Worm (Caenorhabditis elegans) whole organism, L1 larva: ENCODE results near the gene C08B11.9.

Source experiments
- C04F5.9 ChIP-seq: sonication (generic microtip); optimal IDR thresholded peaks from 2 replicates; lab custom pipeline; 2016; ENCODE audit warnings: missing genetic modification characterization, missing compliant biosample characterization
- C16A3.4 ChIP-seq: fragments of 150-350 bp; optimal IDR thresholded peaks from 2 replicates; lab custom pipeline; 2014; ENCODE audit warnings: missing biosample characterization, missing genetic modification characterization
- C34B4.2 ChIP-seq: sonication (generic microtip); optimal IDR thresholded peaks from 2 replicates; lab custom pipeline; 2017; ENCODE audit warnings: mild to moderate bottlenecking, missing genetic modification characterization, missing compliant biosample characterization
- F16B12.6 ChIP-seq: fragments of 150-350 bp; optimal IDR thresholded peaks from 2 replicates; lab custom pipeline; 2014; ENCODE audit warnings: missing biosample characterization, missing genetic modification characterization
- Y116A8C.19 ChIP-seq: sonication (generic microtip); optimal IDR thresholded peaks from 2 replicates; lab custom pipeline; 2016; ENCODE audit warnings: missing compliant biosample characterization, missing genetic modification characterization, borderline replicate concordance
- alr-1 ChIP-seq: fragments of 200-800 bp; sonication (Bioruptor generic); optimal IDR thresholded peaks from 2 replicates; lab custom pipeline; 2018; ENCODE audit warnings: borderline replicate concordance, mild to moderate bottlenecking, missing genetic modification characterization, missing compliant biosample characterization
- ama-1 ChIP-seq: fragments of 150-350 bp; optimal IDR thresholded peaks from 2 replicates; lab custom pipeline; 2014
- ceh-88 ChIP-seq: fragments of 200-800 bp; sonication (Bioruptor generic); IDR thresholded peaks from 2 replicates; pipeline ENCODE4 v1.3.6; 2022; ENCODE audit warnings: missing genetic modification characterization, missing compliant biosample characterization
- efl-1 ChIP-seq, 4 experiments: fragments of 150-350 bp; optimal IDR thresholded peaks in 3 of 4; peaks in 1 of 4; 1 replicate in 1 of 4; 2 replicates in 3 of 4; lab custom pipeline; 2014; ENCODE audit warnings: missing biosample characterization in 2 of 4, missing genetic modification characterization in 2 of 4, missing genetic modification reagents in 2 of 4
- elt-2 ChIP-seq: sonication (generic microtip); optimal IDR thresholded peaks from 2 replicates; lab custom pipeline; 2016; ENCODE audit warnings: missing genetic modification characterization, mild to moderate bottlenecking, inconsistent platforms, missing compliant biosample characterization, missing genetic modification reagents
- ets-5 ChIP-seq: fragments of 200-800 bp; sonication (Bioruptor generic); IDR thresholded peaks from 2 replicates; pipeline ENCODE4 v1.3.6; 2022; ENCODE audit warnings: missing genetic modification characterization, missing compliant biosample characterization
- fkh-4 ChIP-seq: sonication (generic microtip); optimal IDR thresholded peaks from 2 replicates; lab custom pipeline; 2016; ENCODE audit warnings: missing compliant biosample characterization, missing genetic modification characterization, borderline replicate concordance
- fkh-8 ChIP-seq: sonication (generic microtip); optimal IDR thresholded peaks from 2 replicates; lab custom pipeline; 2016; ENCODE audit warnings: mild to moderate bottlenecking, missing genetic modification characterization, missing compliant biosample characterization
- fos-1 ChIP-seq: fragments of 150-350 bp; optimal IDR thresholded peaks from 2 replicates; lab custom pipeline; 2014; ENCODE audit warnings: missing biosample characterization, missing genetic modification characterization
- grh-1 ChIP-seq: fragments of 200-800 bp; sonication (Bioruptor generic); IDR thresholded peaks from 2 replicates; pipeline ENCODE4 v1.3.6; 2022; ENCODE audit warnings: missing genetic modification reagents, missing genetic modification characterization, missing compliant biosample characterization
- hlh-17 ChIP-seq: fragments of 200-800 bp; sonication (Bioruptor generic); optimal IDR thresholded peaks from 2 replicates; lab custom pipeline; 2018; ENCODE audit warnings: missing genetic modification characterization, mild to moderate bottlenecking, missing compliant biosample characterization, moderate library complexity, borderline replicate concordance
- isw-1 ChIP-seq: fragments of 200-800 bp; sonication (Bioruptor generic); IDR thresholded peaks from 2 replicates; pipeline ENCODE4 v1.3.6; 2022; ENCODE audit warnings: missing genetic modification characterization, missing compliant biosample characterization
- jun-1 ChIP-seq: fragments of 150-350 bp; optimal IDR thresholded peaks from 2 replicates; lab custom pipeline; 2014; ENCODE audit warnings: missing biosample characterization, missing genetic modification reagents, missing genetic modification characterization
- lin-13 ChIP-seq: fragments of 150-350 bp; optimal IDR thresholded peaks from 2 replicates; lab custom pipeline; 2014; ENCODE audit warnings: missing biosample characterization, missing genetic modification reagents, missing genetic modification characterization
- lin-15B ChIP-seq: fragments of 150-350 bp; sonication (generic microtip); optimal IDR thresholded peaks from 3 replicates; lab custom pipeline; 2014; ENCODE audit warnings: missing biosample characterization, missing genetic modification characterization
- lin-35 ChIP-seq, 2 experiments: fragments of 150-350 bp; optimal IDR thresholded peaks; 2 replicates each; lab custom pipeline; 2014; ENCODE audit warnings: missing biosample characterization in 2 of 2, missing genetic modification characterization in 2 of 2, missing genetic modification reagents in 2 of 2
- lin-39 ChIP-seq: fragments of 150-350 bp; optimal IDR thresholded peaks from 2 replicates; lab custom pipeline; 2014; ENCODE audit warnings: missing biosample characterization, missing genetic modification reagents, missing genetic modification characterization
- mab-9 ChIP-seq: fragments of 200-800 bp; sonication (Bioruptor generic); IDR thresholded peaks from 2 replicates; pipeline ENCODE4 v1.3.6; 2022; ENCODE audit warnings: missing genetic modification reagents, missing genetic modification characterization, missing compliant biosample characterization
- mdl-1 ChIP-seq, 2 experiments: fragments of 150-350 bp; optimal IDR thresholded peaks; 2 replicates each; lab custom pipeline; 2014 to 2017; ENCODE audit warnings: missing biosample characterization in 2 of 2, missing genetic modification characterization in 2 of 2, inconsistent platforms in 1 of 2
- mef-2 ChIP-seq: fragments of 150-350 bp; optimal IDR thresholded peaks from 2 replicates; lab custom pipeline; 2014; ENCODE audit warnings: missing biosample characterization, missing genetic modification characterization
- mep-1 ChIP-seq: fragments of 150-350 bp; optimal IDR thresholded peaks from 2 replicates; lab custom pipeline; 2014; ENCODE audit warnings: missing biosample characterization, missing genetic modification characterization
- nhr-12 ChIP-seq: sonication (generic microtip); optimal IDR thresholded peaks from 2 replicates; lab custom pipeline; 2017; ENCODE audit warnings: missing biosample characterization, missing genetic modification characterization
- nhr-19 ChIP-seq: fragments of 200-800 bp; sonication (Bioruptor generic); conservative IDR thresholded peaks from 2 replicates; pipeline ENCODE4 v1.3.6; 2022; ENCODE audit warnings: missing genetic modification characterization, missing compliant biosample characterization
- nhr-20 ChIP-seq: sonication (generic microtip); optimal IDR thresholded peaks from 2 replicates; lab custom pipeline; 2016; ENCODE audit warnings: mild to moderate bottlenecking, missing genetic modification characterization, missing compliant biosample characterization
- nhr-237 ChIP-seq: fragments of 150-350 bp; optimal IDR thresholded peaks from 2 replicates; lab custom pipeline; 2014; ENCODE audit warnings: missing biosample characterization, missing genetic modification characterization
- nhr-28 ChIP-seq: fragments of 150-350 bp; optimal IDR thresholded peaks from 2 replicates; lab custom pipeline; 2014; ENCODE audit warnings: missing biosample characterization, missing genetic modification characterization
- nhr-47 ChIP-seq: sonication (generic microtip); optimal IDR thresholded peaks from 2 replicates; lab custom pipeline; 2016; ENCODE audit warnings: mild to moderate bottlenecking, missing genetic modification characterization, moderate library complexity, missing compliant biosample characterization
- nhr-85 ChIP-seq: sonication (generic microtip); peaks from one replicate; lab custom pipeline; 2016; ENCODE audit warnings: missing genetic modification characterization, inconsistent platforms, missing compliant biosample characterization
- pag-3 ChIP-seq: sonication (generic microtip); optimal IDR thresholded peaks from 2 replicates; lab custom pipeline; 2017; ENCODE audit warnings: missing genetic modification characterization, mild to moderate bottlenecking, missing compliant biosample characterization, antibody characterized with exemption, borderline replicate concordance; ENCODE audit not compliant: insufficient read depth
- snpc-4 ChIP-seq: fragments of 150-350 bp; optimal IDR thresholded peaks from 2 replicates; lab custom pipeline; 2014; ENCODE audit warnings: missing biosample characterization, missing genetic modification characterization
- sptf-1 ChIP-seq: fragments of 150-350 bp; optimal IDR thresholded peaks from 2 replicates; lab custom pipeline; 2014; ENCODE audit warnings: missing biosample characterization, missing genetic modification characterization
- swsn-7 ChIP-seq: sonication (generic microtip); optimal IDR thresholded peaks from 2 replicates; lab custom pipeline; 2016; ENCODE audit warnings: missing genetic modification characterization, missing compliant biosample characterization
- tlp-1 ChIP-seq: fragments of 150-350 bp; optimal IDR thresholded peaks from 2 replicates; lab custom pipeline; 2014; ENCODE audit warnings: missing biosample characterization, missing genetic modification characterization
- unc-86 ChIP-seq: sonication (generic microtip); optimal IDR thresholded peaks from 2 replicates; lab custom pipeline; 2016; ENCODE audit warnings: missing genetic modification characterization, missing compliant biosample characterization
- unc-98 ChIP-seq: fragments of 200-800 bp; sonication (Bioruptor generic); IDR thresholded peaks from 2 replicates; pipeline ENCODE4 v1.3.6; 2022; ENCODE audit warnings: missing genetic modification characterization, missing compliant biosample characterization
- vab-15 ChIP-seq: sonication (generic microtip); optimal IDR thresholded peaks from 2 replicates; lab custom pipeline; 2017; ENCODE audit warnings: missing genotype, mild to moderate bottlenecking, missing genetic modification characterization, missing compliant biosample characterization
- xbp-1 ChIP-seq: sonication (generic microtip); optimal IDR thresholded peaks from 2 replicates; lab custom pipeline; 2016; ENCODE audit warnings: missing genetic modification characterization, missing compliant biosample characterization
- zip-4 ChIP-seq: fragments of 200-800 bp; sonication (Bioruptor generic); optimal IDR thresholded peaks from 2 replicates; lab custom pipeline; 2018; ENCODE audit warnings: mild to moderate bottlenecking, missing genetic modification characterization, moderate library complexity, missing compliant biosample characterization
- ztf-11 ChIP-seq, 2 experiments: sonication (generic microtip); optimal IDR thresholded peaks; 2 replicates each; lab custom pipeline; 2016 to 2017; ENCODE audit warnings: missing genetic modification characterization in 2 of 2, missing biosample characterization in 1 of 2, missing compliant biosample characterization in 1 of 2
- ztf-4 ChIP-seq: fragments of 150-350 bp; optimal IDR thresholded peaks from 2 replicates; lab custom pipeline; 2014; ENCODE audit warnings: missing biosample characterization, missing genetic modification characterization

The C08B11.9 gene

DNA sequence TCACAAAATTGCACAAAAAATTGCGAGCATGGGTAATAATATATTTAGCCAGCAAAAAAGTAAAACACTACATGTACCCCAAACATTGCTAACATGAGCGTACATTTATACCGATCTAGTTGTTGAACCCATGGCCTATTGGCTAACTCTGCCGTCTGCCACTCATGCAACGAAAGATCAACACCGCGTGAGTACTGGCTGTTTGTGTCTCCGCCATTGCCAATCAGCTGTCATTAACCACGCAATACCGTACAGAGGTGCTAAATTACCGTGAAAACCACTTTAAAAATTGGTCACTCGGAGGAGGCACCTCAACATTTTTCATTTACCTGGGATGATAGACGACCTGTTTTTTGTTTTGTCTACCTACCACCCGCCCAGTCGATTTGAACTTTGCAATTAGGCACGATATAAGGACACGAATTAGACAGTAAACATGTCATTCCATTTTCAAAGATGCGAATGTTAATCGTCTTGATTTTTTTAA lies 37.4 kb upstream of the C08B11.9 start, which contains the start of gene K02C4.2 (continued):
- TF ChIP-seq nhr-12 (tag; lab: Kevin White, UChicago) = no peak
- TF ChIP-seq grh-1 (GFP tag; lab: Robert Waterston, UW) = no peak
- TF ChIP-seq unc-98 (GFP tag; lab: Robert Waterston, UW) = no peak
- no peak for TF ChIP-seq hlh-17 (GFP tag; lab: Kevin White, UChicago)
- TF ChIP-seq F16B12.6 = peak; percentile 29
- no peak for TF ChIP-seq nhr-28 (tag; lab: Kevin White, UChicago)
- peak; percentile 71 for TF ChIP-seq nhr-19 (GFP tag; lab: Robert Waterston, UW)
- TF ChIP-seq fos-1 (tag; lab: Kevin White, UChicago) = peak; percentile 41
- TF ChIP-seq Y116A8C.19 (tag; lab: Kevin White, UChicago) = no peak
- TF ChIP-seq lin-35 (GFP tag; optimal IDR thresholded peaks at IDR 0.05; lab: Kevin White, UChicago) = peak; percentile 66 to 88
- TF ChIP-seq C16A3.4 (tag; lab: Kevin White, UChicago) = peak; percentile 88
- no peak for TF ChIP-seq fkh-4 (tag; lab: Kevin White, UChicago)
- peak; percentile 72 for TF ChIP-seq swsn-7 (tag; lab: Kevin White, UChicago)
- TF ChIP-seq xbp-1 (tag; lab: Kevin White, UChicago) = peak; percentile 56
- TF ChIP-seq zip-4 (GFP tag; lab: Kevin White, UChicago) = peak; percentile 60
- no peak for TF ChIP-seq ceh-88 (GFP tag; lab: Robert Waterston, UW)
- TF ChIP-seq ama-1 (lab: Kevin White, UChicago) = no peak
- no peak for TF ChIP-seq tlp-1
- TF ChIP-seq alr-1 (tag; lab: Kevin White, UChicago) = no peak
- TF ChIP-seq sptf-1 (tag; lab: Kevin White, UChicago) = no peak
- no peak for TF ChIP-seq mef-2 (tag; lab: Kevin White, UChicago)
- TF ChIP-seq ztf-4 = peak; percentile 0
- TF ChIP-seq jun-1 (tag; lab: Kevin White, UChicago) = peak; percentile 60
- peak; percentile 18 for TF ChIP-seq lin-39
- peak in 1 of 2 experiments; percentile 7 for TF ChIP-seq ztf-11 (tag; optimal IDR thresholded peaks at IDR 0.05; lab: Kevin White, UChicago)
- peak; percentile 84 for TF ChIP-seq nhr-85 (tag; lab: Kevin White, UChicago)
- peak; percentile 83 for TF ChIP-seq vab-15 (tag; lab: Kevin White, UChicago)
- peak; percentile 59 for TF ChIP-seq elt-2 (tag; lab: Kevin White, UChicago)
- no peak for TF ChIP-seq C04F5.9 (tag; lab: Kevin White, UChicago)
- no peak for TF ChIP-seq ets-5 (GFP tag; lab: Robert Waterston, UW)
- no peak for TF ChIP-seq lin-15B
- peak in 1 of 2 experiments; percentile 88 for TF ChIP-seq mdl-1 (tag; optimal IDR thresholded peaks at IDR 0.05; lab: Kevin White, UChicago)
- TF ChIP-seq mep-1 (tag; lab: Kevin White, UChicago) = peak; percentile 87
- TF ChIP-seq efl-1 (optimal IDR thresholded peaks at IDR 0.05; lab: Kevin White, UChicago) = peak; percentile 66
- TF ChIP-seq efl-1 (GFP tag; optimal IDR thresholded peaks at IDR 0.05 in 1 of 2; lab: Kevin White, UChicago) = peak; percentile 55 to 97
- TF ChIP-seq nhr-47 (tag; lab: Kevin White, UChicago) = peak; percentile 75
- TF ChIP-seq nhr-237 = no peak
- TF ChIP-seq snpc-4 (tag; lab: Kevin White, UChicago) = peak; percentile 52
- peak; percentile 69 for TF ChIP-seq lin-13 (GFP tag; lab: Kevin White, UChicago)
- peak; percentile 83 for TF ChIP-seq nhr-20 (tag; lab: Kevin White, UChicago)
- peak; percentile 35; the same call in 1 of the 2 replicates for TF ChIP-seq mab-9 (GFP tag; lab: Robert Waterston, UW)
- TF ChIP-seq fkh-8 (tag; lab: Kevin White, UChicago) = peak; percentile 47
- TF ChIP-seq pag-3 (tag; lab: Kevin White, UChicago) = peak; percentile 84
- no peak for TF ChIP-seq unc-86 (tag; lab: Kevin White, UChicago)
- TF ChIP-seq C34B4.2 (tag; lab: Kevin White, UChicago) = no peak
- TF ChIP-seq isw-1 (GFP tag; lab: Robert Waterston, UW) = no peak
